Worm (Caenorhabditis elegans): ENCODE data around the gene Y26E6A.3.

Gene Y26E6A.3

ce11 chrX:13945090-13945489 lies 35.3 kb upstream of the Y26E6A.3 start:
- TF ChIP-seq sea-2 (GFP tag; optimal IDR thresholded peaks at IDR 0.05) (no peak), R02D3.7 (tag; optimal IDR thresholded peaks at IDR 0.05) (no peak), ztf-11 (tag; optimal IDR thresholded peaks at IDR 0.05) (no peak), elt-3 (tag; optimal IDR thresholded peaks at IDR 0.05) (no peak), nhr-77 (tag; optimal IDR thresholded peaks at IDR 0.05) (no peak), lin-39 (tag; optimal IDR thresholded peaks at IDR 0.05) (no peak), nhr-12 (tag; optimal IDR thresholded peaks at IDR 0.05) (no peak), unc-62 (GFP tag; optimal IDR thresholded peaks at IDR 0.05) (no peak), nhr-28 (tag; optimal IDR thresholded peaks at IDR 0.05) (no peak), ceh-9 (tag; optimal IDR thresholded peaks at IDR 0.05) (no peak), pqm-1 (tag; optimal IDR thresholded peaks at IDR 0.05) (no peak), lin-15B (tag; optimal IDR thresholded peaks at IDR 0.05) (no peak), ceh-28 (tag; optimal IDR thresholded peaks at IDR 0.05) (no peak), mdl-1 (tag; optimal IDR thresholded peaks at IDR 0.05) (no peak), fkh-10 (GFP tag; optimal IDR thresholded peaks at IDR 0.05) (no peak), nfya-1 (tag; optimal IDR thresholded peaks at IDR 0.05; ENCODE audit: insufficient read depth) (no peak), pha-4 (tag; optimal IDR thresholded peaks at IDR 0.05) (no peak), tbx-2 (tag; optimal IDR thresholded peaks at IDR 0.05) (no peak), fkh-2 (tag; optimal IDR thresholded peaks at IDR 0.05) (no peak), zag-1 (tag; optimal IDR thresholded peaks at IDR 0.05) (no peak)

- TF ChIP-seq nhr-77 (tag; optimal IDR thresholded peaks at IDR 0.05) (no peak), nhr-43 (tag; optimal IDR thresholded peaks at IDR 0.05; ENCODE audit: poor library complexity, severe bottlenecking) (no peak)
Measured at ce11 chrX:13944184-13944583, 34.4 kb upstream of the Y26E6A.3 start.

ce11 chrX:13941865-13942264 lies 32.1 kb upstream of the Y26E6A.3 start:
- TF ChIP-seq lin-15B (tag; optimal IDR thresholded peaks at IDR 0.05) (no peak), hmg-11 (tag; optimal IDR thresholded peaks at IDR 0.05) (no peak), fkh-2 (tag; optimal IDR thresholded peaks at IDR 0.05) (no peak), ama-1 (optimal IDR thresholded peaks at IDR 0.05) (no peak), mdl-1 (tag; optimal IDR thresholded peaks at IDR 0.05) (no peak), egl-27 (tag; optimal IDR thresholded peaks at IDR 0.05) (no peak)

- TF ChIP-seq mdl-1 (tag; optimal IDR thresholded peaks at IDR 0.05) (no peak), nhr-43 (tag; optimal IDR thresholded peaks at IDR 0.05; ENCODE audit: poor library complexity, severe bottlenecking) (peak; percentile 67), nhr-25 (tag; optimal IDR thresholded peaks at IDR 0.05) (peak; percentile 29), zag-1 (tag; optimal IDR thresholded peaks at IDR 0.05) (no peak), lsy-12 (tag; optimal IDR thresholded peaks at IDR 0.05) (peak; percentile 26), ama-1 (optimal IDR thresholded peaks at IDR 0.05) (peak; percentile 57), nhr-23 (tag; optimal IDR thresholded peaks at IDR 0.05) (peak; percentile 53), unc-62 (GFP tag; optimal IDR thresholded peaks at IDR 0.05) (peak; percentile 28), elt-1 (tag; optimal IDR thresholded peaks at IDR 0.05) (peak; percentile 44), aly-2 (tag; optimal IDR thresholded peaks at IDR 0.05) (no peak), elt-3 (tag; optimal IDR thresholded peaks at IDR 0.05) (peak in 2 of 3 experiments; percentile 58 to 86)
Measured at ce11 chrX:13941296-13941695, 31.5 kb upstream of the Y26E6A.3 start.

- TF ChIP-seq pha-4 (tag; optimal IDR thresholded peaks at IDR 0.05): no peak
- TF ChIP-seq elt-3 (tag; optimal IDR thresholded peaks at IDR 0.05): peak in 1 of 3 experiments; percentile 86
Measured at ce11 chrX:13940287-13940686, 30.5 kb upstream of the Y26E6A.3 start.

- TF ChIP-seq eor-1 (tag; optimal IDR thresholded peaks at IDR 0.05): no peak
- TF ChIP-seq lsy-12 (tag; optimal IDR thresholded peaks at IDR 0.05): no peak
- TF ChIP-seq nhr-237 (tag; optimal IDR thresholded peaks at IDR 0.05): no peak
- peak; percentile 40 for TF ChIP-seq nhr-25 (tag; optimal IDR thresholded peaks at IDR 0.05)
- TF ChIP-seq fkh-10 (GFP tag; optimal IDR thresholded peaks at IDR 0.05): no peak
- no peak for TF ChIP-seq ceh-82 (tag; optimal IDR thresholded peaks at IDR 0.05)
- TF ChIP-seq sea-2 (GFP tag; optimal IDR thresholded peaks at IDR 0.05): no peak
- TF ChIP-seq egl-5 (tag; optimal IDR thresholded peaks at IDR 0.05): no peak
- no peak for TF ChIP-seq ceh-9 (tag; optimal IDR thresholded peaks at IDR 0.05)
- TF ChIP-seq elt-3 (tag; optimal IDR thresholded peaks at IDR 0.05): peak in 1 of 3 experiments; percentile 46
- TF ChIP-seq unc-62 (GFP tag; optimal IDR thresholded peaks at IDR 0.05): no peak
- TF ChIP-seq fkh-2 (tag; optimal IDR thresholded peaks at IDR 0.05): no peak
- TF ChIP-seq nhr-77 (tag; optimal IDR thresholded peaks at IDR 0.05): no peak
- TF ChIP-seq fos-1 (tag; optimal IDR thresholded peaks at IDR 0.05): no peak
- peak; percentile 53 for TF ChIP-seq nhr-43 (tag; optimal IDR thresholded peaks at IDR 0.05; ENCODE audit: poor library complexity, severe bottlenecking)
- peak; percentile 79 for TF ChIP-seq nhr-23 (tag; optimal IDR thresholded peaks at IDR 0.05)
Measured at ce11 chrX:13939388-13939787, 29.6 kb upstream of the Y26E6A.3 start.

Measured in whole organism, L3 larva.